Fruit fly (Drosophila melanogaster) S2 (cell line): ENCODE measurements around the gene CG7326.

Source experiments
- CG8478 ChIP-seq: fragments of >200 bp; optimal IDR thresholded peaks from 2 replicates; lab custom pipeline; 2018
- CTCF ChIP-seq, 2 experiments: fragments of >200 bp; optimal IDR thresholded peaks; 2 replicates each; lab custom pipeline; 2018

CG7326 gene

dm6 chrX:18835003-18835402 is 28.6 kb downstream of the CG7326 start:
- TF ChIP-seq CG8478 (lab: Kevin White, UChicago) (no peak), CTCF (optimal IDR thresholded peaks at IDR 0.05; lab: Kevin White, UChicago) (no peak)

- TF ChIP-seq CTCF (optimal IDR thresholded peaks at IDR 0.05; lab: Kevin White, UChicago) (no peak), CG8478 (lab: Kevin White, UChicago) (no peak)
Observed at dm6 chrX:18834399-18834798, 29.2 kb downstream of the CG7326 start.

DNA sequence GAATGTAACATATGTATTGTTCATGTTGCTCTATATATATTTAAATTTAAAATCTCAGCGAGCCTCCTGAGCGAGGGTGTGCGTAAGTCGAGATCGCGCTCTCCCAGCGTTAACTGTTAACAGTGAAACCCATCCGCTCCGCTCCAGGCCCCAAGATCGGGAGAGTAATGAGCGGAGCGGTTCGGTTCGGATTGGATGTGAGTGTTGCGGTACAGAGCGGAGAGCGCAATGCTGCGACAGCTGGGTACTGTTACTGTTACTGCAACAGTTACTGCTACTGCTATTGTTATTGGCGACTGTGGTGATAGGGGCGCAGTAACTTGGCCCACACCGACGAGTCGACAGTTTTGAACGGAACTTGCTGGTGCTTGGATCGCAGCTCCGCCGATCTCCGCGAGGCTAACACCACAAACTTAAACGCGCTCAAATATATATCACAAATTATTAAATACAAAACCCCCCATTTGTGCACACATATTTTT is 31.2 kb downstream of the CG7326 start, which contains the start of gene Pvf1:
TSS of gene Pvf1 (plus strand) at position 312 of the 482 bp plus-strand sequence.
- TF ChIP-seq CTCF (optimal IDR thresholded peaks at IDR 0.05; lab: Kevin White, UChicago) (no peak), CG8478 (lab: Kevin White, UChicago) (no peak)

DNA sequence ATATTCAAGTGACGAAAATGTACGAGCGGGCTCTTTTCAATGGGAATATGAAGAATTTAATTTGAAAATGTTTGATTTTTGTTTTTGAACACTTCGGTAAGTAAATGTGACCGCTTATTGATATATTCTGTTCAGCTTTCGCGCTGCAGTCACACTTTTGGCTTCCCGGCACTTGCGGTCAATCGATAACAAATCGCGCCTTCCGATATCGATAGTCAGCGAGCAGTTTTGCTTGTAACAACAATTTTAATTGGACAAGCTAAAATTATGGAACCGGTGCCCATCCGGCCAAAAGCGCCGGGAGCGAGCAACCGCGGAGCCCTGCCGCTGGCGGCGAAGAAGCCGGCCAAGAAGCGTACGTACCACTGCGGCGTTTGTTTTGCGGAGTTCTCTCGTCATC is 33.2 kb downstream of the CG7326 start, which contains the start of gene CG7101:
TSS of gene CG7101 (plus strand) at position 196 of the 400 bp plus-strand sequence.
- TF ChIP-seq CG8478 (lab: Kevin White, UChicago) (no peak), CTCF (optimal IDR thresholded peaks at IDR 0.05; lab: Kevin White, UChicago) (no peak)

- TF ChIP-seq CTCF (optimal IDR thresholded peaks at IDR 0.05; lab: Kevin White, UChicago) (no peak), CG8478 (lab: Kevin White, UChicago) (no peak)
Observed at dm6 chrX:18814944-18815343, 48.6 kb downstream of the CG7326 start.

DNA sequence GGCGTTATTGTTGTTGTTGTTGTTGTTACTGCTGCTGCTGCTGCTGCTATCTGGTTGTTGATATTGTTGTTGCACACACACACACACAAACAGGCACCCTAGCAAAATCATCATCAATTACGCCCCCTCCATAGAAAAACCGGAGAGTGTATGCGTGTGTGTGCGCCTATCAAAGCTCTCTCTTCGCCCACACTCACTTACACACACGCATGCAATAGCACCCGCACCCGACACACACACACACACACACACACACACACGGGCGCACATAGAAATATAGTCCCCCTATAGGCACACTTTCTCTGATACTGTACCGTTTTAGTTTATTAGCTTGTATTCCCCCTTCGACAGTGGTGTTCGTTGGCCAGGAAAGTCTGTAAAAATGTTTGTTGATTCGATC is 49.2 kb downstream of the CG7326 start:
- no peak for TF ChIP-seq CG8478 (lab: Kevin White, UChicago)
- no peak for TF ChIP-seq CTCF (optimal IDR thresholded peaks at IDR 0.05; lab: Kevin White, UChicago)

- TF ChIP-seq CG8478 (lab: Kevin White, UChicago) (no peak), CTCF (optimal IDR thresholded peaks at IDR 0.05; lab: Kevin White, UChicago) (no peak)
Observed at dm6 chrX:18813049-18813448, 50.5 kb downstream of the CG7326 start, which contains the start of gene CG42450. Gene CG42450 (plus strand): TSS chrX:18813297.

dm6 chrX:18812111-18812510 is 51.5 kb downstream of the CG7326 start:
- TF ChIP-seq CTCF (optimal IDR thresholded peaks at IDR 0.05; lab: Kevin White, UChicago) (no peak), CG8478 (lab: Kevin White, UChicago) (no peak)
